Worm (Caenorhabditis elegans): ENCODE data around the gene srd-63.

ce11 chrV:16346406-16347108 is 47.1 kb downstream of the srd-63 start, which contains the start of the genes W08G11.5 and W08G11.1:
- TF ChIP-seq nhr-6 (tag; optimal IDR thresholded peaks at IDR 0.05) (no peak), nhr-77 (tag; optimal IDR thresholded peaks at IDR 0.05) (no peak), nhr-237 (tag; optimal IDR thresholded peaks at IDR 0.05) (no peak), dpl-1 (GFP tag; optimal IDR thresholded peaks at IDR 0.05) (no peak), nhr-25 (tag; optimal IDR thresholded peaks at IDR 0.05; ENCODE audit: borderline replicate concordance, insufficient read depth) (no peak), dve-1 (tag; optimal IDR thresholded peaks at IDR 0.05; ENCODE audit: insufficient read depth) (no peak), nhr-28 (tag; optimal IDR thresholded peaks at IDR 0.05) (no peak), lin-39 (tag; optimal IDR thresholded peaks at IDR 0.05) (no peak), fkh-10 (GFP tag; optimal IDR thresholded peaks at IDR 0.05) (no peak), zfp-3 (GFP tag; conservative IDR thresholded peaks at IDR 0.05) (no peak), lin-29 (GFP tag; IDR thresholded peaks at IDR 0.05) (no peak), Y105C5A.15 (GFP tag; IDR thresholded peaks at IDR 0.05) (no peak)
